Worm (Caenorhabditis elegans) whole organism, mixed stage, embryonic: Measurements from ENCODE around the gene vps-41.

Experiments
- blmp-1 ChIP-seq: fragments of 150-350 bp; optimal IDR thresholded peaks from 2 replicates; lab custom pipeline; 2014; ENCODE audit warnings: missing biosample characterization, missing genetic modification characterization
- ceh-39 ChIP-seq: fragments of 150-350 bp; optimal IDR thresholded peaks from 2 replicates; lab custom pipeline; 2014; ENCODE audit warnings: missing biosample characterization, missing genetic modification characterization
- ces-1 ChIP-seq: fragments of 150-350 bp; optimal IDR thresholded peaks from 2 replicates; lab custom pipeline; 2014; ENCODE audit warnings: missing biosample characterization, missing genetic modification reagents, missing genetic modification characterization
- elt-3 ChIP-seq: fragments of 150-350 bp; optimal IDR thresholded peaks from 2 replicates; lab custom pipeline; 2014; ENCODE audit warnings: missing biosample characterization, missing genetic modification characterization
- hlh-1 ChIP-seq: fragments of 150-350 bp; optimal IDR thresholded peaks from 2 replicates; lab custom pipeline; 2014; ENCODE audit warnings: missing biosample characterization, missing genetic modification reagents, missing genetic modification characterization
- lin-13 ChIP-seq: fragments of 150-350 bp; optimal IDR thresholded peaks from 2 replicates; lab custom pipeline; 2014; ENCODE audit warnings: missing biosample characterization, missing genetic modification characterization
- lin-32 ChIP-seq: fragments of 200-800 bp; sonication (Bioruptor generic); optimal IDR thresholded peaks from 2 replicates; lab custom pipeline; 2018; ENCODE audit warnings: mild to moderate bottlenecking, missing genetic modification characterization, missing compliant biosample characterization
- lsy-2 ChIP-seq: fragments of 150-350 bp; optimal IDR thresholded peaks from 2 replicates; lab custom pipeline; 2014; ENCODE audit warnings: missing biosample characterization, missing genetic modification characterization
- mep-1 ChIP-seq: fragments of 150-350 bp; optimal IDR thresholded peaks from 2 replicates; lab custom pipeline; 2017; ENCODE audit warnings: missing biosample characterization, missing genetic modification reagents, missing genetic modification characterization, inconsistent platforms
- nhr-237 ChIP-seq: fragments of 150-350 bp; optimal IDR thresholded peaks from 2 replicates; lab custom pipeline; 2014; ENCODE audit warnings: missing biosample characterization, missing genetic modification characterization
- nhr-76 ChIP-seq: sonication (generic microtip); optimal IDR thresholded peaks from 2 replicates; lab custom pipeline; 2017; ENCODE audit warnings: missing biosample characterization, missing genetic modification characterization
- snpc-4 ChIP-seq: fragments of 150-350 bp; optimal IDR thresholded peaks from 2 replicates; lab custom pipeline; 2014; ENCODE audit warnings: missing biosample characterization, missing genetic modification characterization
- tbx-8 ChIP-seq: fragments of 200-800 bp; sonication (Bioruptor generic); optimal IDR thresholded peaks from 2 replicates; lab custom pipeline; 2018; ENCODE audit warnings: mild to moderate bottlenecking, missing genetic modification characterization, moderate library complexity, missing compliant biosample characterization
- unc-39 ChIP-seq: fragments of 150-350 bp; optimal IDR thresholded peaks from 2 replicates; lab custom pipeline; 2014; ENCODE audit warnings: missing biosample characterization, missing genetic modification characterization

DNA sequence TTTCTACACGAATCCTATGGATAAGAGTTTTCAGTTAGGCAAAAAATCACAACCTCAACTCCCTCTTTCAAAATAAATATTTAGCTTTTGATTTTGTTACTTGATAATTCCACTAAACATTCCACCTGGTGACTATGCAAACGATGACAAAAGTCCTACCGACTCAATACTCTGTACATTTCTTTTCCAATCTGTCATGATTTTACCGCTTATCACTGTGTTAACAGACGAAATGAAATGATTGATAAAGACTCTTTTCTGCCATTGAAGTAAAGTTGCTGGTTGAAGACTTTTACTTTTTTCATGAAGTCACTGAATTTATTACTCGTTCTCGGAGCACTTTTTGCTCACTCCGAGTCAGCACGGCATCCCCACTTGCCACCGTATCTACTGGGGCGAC is 45.6 kb downstream of the vps-41 start, which contains the start of gene C26B9.5:
- TF ChIP-seq lsy-2 (tag; lab: Kevin White, UChicago) (no peak), snpc-4 (tag; lab: Kevin White, UChicago) (no peak), lin-13 (tag; lab: Kevin White, UChicago) (no peak), ces-1 (GFP tag; lab: Kevin White, UChicago) (no peak), nhr-76 (no peak), hlh-1 (tag; lab: Kevin White, UChicago) (no peak), mep-1 (tag; lab: Kevin White, UChicago) (no peak), blmp-1 (no peak), unc-39 (tag; lab: Kevin White, UChicago) (no peak), tbx-8 (no peak), ceh-39 (tag; lab: Kevin White, UChicago) (no peak), nhr-237 (tag; lab: Kevin White, UChicago) (no peak), lin-32 (GFP tag; lab: Kevin White, UChicago) (no peak), elt-3 (tag; lab: Kevin White, UChicago) (no peak)
